Worm (Caenorhabditis elegans) whole organism, L4 larva: ENCODE data around the gene M195.2.

ENCODE experiments used
- aly-2 ChIP-seq: sonication (generic microtip); optimal IDR thresholded peaks from 2 replicates; lab custom pipeline; 2018; ENCODE audit warnings: missing biosample characterization, missing genetic modification characterization
- nhr-76 ChIP-seq: fragments of 150-350 bp; optimal IDR thresholded peaks from 2 replicates; lab custom pipeline; 2014; ENCODE audit warnings: missing biosample characterization, missing genetic modification characterization
- nhr-77 ChIP-seq: fragments of 150-350 bp; optimal IDR thresholded peaks from 2 replicates; lab custom pipeline; 2014; ENCODE audit warnings: missing biosample characterization, missing genetic modification characterization

DNA sequence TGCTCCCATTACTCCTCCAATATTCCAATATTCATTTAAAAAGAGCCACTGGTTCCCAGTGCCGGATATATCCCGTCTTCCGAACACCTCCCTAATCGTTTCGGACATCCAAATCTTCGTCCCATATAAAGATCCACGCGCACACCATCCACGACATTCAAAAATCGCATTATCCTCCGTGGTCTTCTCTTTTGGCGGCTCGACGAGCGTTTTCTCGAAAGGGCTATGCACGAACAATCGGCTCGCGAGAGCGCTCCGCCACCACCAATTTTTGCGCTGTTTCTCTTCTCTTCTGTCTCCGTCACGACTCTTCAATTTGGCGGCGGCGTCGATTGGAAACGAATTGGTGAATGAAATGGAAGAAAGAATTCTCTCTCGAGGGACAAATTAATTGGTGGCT lies 7.3 kb upstream of the M195.2 start:
- TF ChIP-seq nhr-77 (tag; lab: Kevin White, UChicago) (no peak), nhr-76 (tag; lab: Kevin White, UChicago) (no peak), aly-2 (no peak)
